Fruit fly (Drosophila melanogaster): ENCODE results near the gene RpL21.

- TF ChIP-seq Myc (optimal IDR thresholded peaks at IDR 0.05) (no peak), h (optimal IDR thresholded peaks at IDR 0.05) (no peak), ttk (optimal IDR thresholded peaks at IDR 0.05) (no peak), psq (optimal IDR thresholded peaks at IDR 0.05) (no peak), Sin3A (optimal IDR thresholded peaks at IDR 0.05) (no peak), insv (optimal IDR thresholded peaks at IDR 0.05) (no peak)
Measured at dm6 chr2L:22261047-22261446, 13.4 kb upstream of the RpL21 start.
